Worm (Caenorhabditis elegans) whole organism, young adult: ENCODE results near the gene nsph-4.3.

ENCODE experiments used
- F39B2.1 ChIP-seq: fragments of 200-800 bp; sonication (Bioruptor generic); IDR thresholded peaks from 2 replicates; pipeline ENCODE4 v1.3.6; 2022; ENCODE audit warnings: missing genetic modification reagents, missing genetic modification characterization, missing compliant biosample characterization
- F52B5.7 ChIP-seq: sonication (generic microtip); optimal IDR thresholded peaks from 2 replicates; lab custom pipeline; 2016; ENCODE audit warnings: mild to moderate bottlenecking, missing genetic modification characterization, missing compliant biosample characterization
- F57C9.4 ChIP-seq: sonication (generic microtip); optimal IDR thresholded peaks from 2 replicates; lab custom pipeline; 2017; ENCODE audit warnings: mild to moderate bottlenecking, missing genetic modification characterization, missing compliant biosample characterization
- K11D2.4 ChIP-seq: fragments of 200-800 bp; sonication (Bioruptor generic); IDR thresholded peaks from 2 replicates; pipeline ENCODE4 v1.3.6; 2022; ENCODE audit warnings: missing genetic modification reagents, missing genetic modification characterization, missing compliant biosample characterization
- K12H6.12 ChIP-seq: fragments of 200-800 bp; sonication (Bioruptor generic); optimal IDR thresholded peaks from 2 replicates; lab custom pipeline; 2018; ENCODE audit warnings: mild to moderate bottlenecking, missing genetic modification characterization, missing compliant biosample characterization
- T26A5.8 ChIP-seq: sonication (generic microtip); optimal IDR thresholded peaks from 2 replicates; lab custom pipeline; 2016; ENCODE audit warnings: missing genetic modification characterization, missing compliant biosample characterization
- Y79H2A.3 ChIP-seq: fragments of 200-800 bp; sonication (Bioruptor generic); conservative IDR thresholded peaks from 2 replicates; pipeline ENCODE4 v1.3.6; 2022; ENCODE audit warnings: missing genetic modification reagents, missing genetic modification characterization, missing compliant biosample characterization
- ZK185.1 ChIP-seq: sonication (generic microtip); optimal IDR thresholded peaks from 2 replicates; lab custom pipeline; 2016; ENCODE audit warnings: mild to moderate bottlenecking, missing genetic modification characterization, missing compliant biosample characterization; ENCODE audit not compliant: poor library complexity, severe bottlenecking
- aptf-2 ChIP-seq: fragments of 200-800 bp; sonication (Bioruptor generic); conservative IDR thresholded peaks from 2 replicates; pipeline ENCODE4 v1.3.6; 2022; ENCODE audit warnings: missing genetic modification reagents, missing genetic modification characterization, missing compliant biosample characterization
- athp-1 ChIP-seq: sonication (generic microtip); optimal IDR thresholded peaks from 2 replicates; lab custom pipeline; 2017; ENCODE audit warnings: mild to moderate bottlenecking, missing genetic modification characterization, missing compliant biosample characterization
- attf-3 ChIP-seq: fragments of 200-800 bp; sonication (Bioruptor generic); conservative IDR thresholded peaks from 2 replicates; pipeline ENCODE4 v1.3.6; 2022; ENCODE audit warnings: missing genetic modification reagents, missing genetic modification characterization, missing compliant biosample characterization
- attf-6 ChIP-seq: fragments of 200-800 bp; sonication (Bioruptor generic); IDR thresholded peaks from 2 replicates; pipeline ENCODE4 v1.3.6; 2022; ENCODE audit warnings: missing genetic modification reagents, missing genetic modification characterization, missing compliant biosample characterization
- ccch-3 ChIP-seq: fragments of 200-800 bp; sonication (Bioruptor generic); optimal IDR thresholded peaks from 2 replicates; lab custom pipeline; 2018; ENCODE audit warnings: mild to moderate bottlenecking, missing genetic modification characterization, missing compliant biosample characterization
- cebp-1 ChIP-seq, 2 experiments: fragments of 200-800 bp in 1 of 2; sonication (Bioruptor generic) in 1 of 2; sonication (generic microtip) in 1 of 2; IDR thresholded peaks in 1 of 2; optimal IDR thresholded peaks in 1 of 2; 2 replicates each; pipeline versions ENCODE4 v1.3.6 to Lab custom; 2017 to 2022; ENCODE audit warnings: missing compliant biosample characterization in 2 of 2, missing genetic modification characterization in 2 of 2, mild to moderate bottlenecking in 1 of 2, missing genetic modification reagents in 1 of 2, moderate library complexity in 1 of 2
- ceh-79 ChIP-seq: sonication (generic microtip); optimal IDR thresholded peaks from 2 replicates; lab custom pipeline; 2017; ENCODE audit warnings: mild to moderate bottlenecking, missing genetic modification characterization, missing compliant biosample characterization
- ceh-91 ChIP-seq: fragments of 200-800 bp; sonication (Bioruptor generic); IDR thresholded peaks from 2 replicates; pipeline ENCODE4 v1.3.6; 2022; ENCODE audit warnings: missing genetic modification reagents, missing genetic modification characterization, missing compliant biosample characterization
- chd-7 ChIP-seq: sonication (generic microtip); optimal IDR thresholded peaks from 2 replicates; lab custom pipeline; 2016; ENCODE audit warnings: mild to moderate bottlenecking, missing genetic modification characterization, moderate library complexity, missing compliant biosample characterization
- die-1 ChIP-seq: sonication (generic microtip); optimal IDR thresholded peaks from 2 replicates; lab custom pipeline; 2016; ENCODE audit warnings: missing genotype, mild to moderate bottlenecking, missing genetic modification characterization, missing compliant biosample characterization
- efl-1 ChIP-seq: fragments of 150-350 bp; optimal IDR thresholded peaks from 2 replicates; lab custom pipeline; 2014; ENCODE audit warnings: missing biosample characterization, missing genetic modification reagents, missing genetic modification characterization
- egl-18 ChIP-seq: fragments of 200-800 bp; sonication (Bioruptor generic); IDR thresholded peaks from 2 replicates; pipeline ENCODE4 v1.3.6; 2022; ENCODE audit warnings: missing genetic modification reagents, missing genetic modification characterization, missing compliant biosample characterization
- egl-44 ChIP-seq: fragments of 200-800 bp; sonication (Bioruptor generic); IDR thresholded peaks from 2 replicates; pipeline ENCODE4 v1.3.6; 2022; ENCODE audit warnings: missing genetic modification reagents, missing genetic modification characterization, missing compliant biosample characterization
- egrh-3 ChIP-seq: fragments of 200-800 bp; sonication (Bioruptor generic); IDR thresholded peaks from 2 replicates; pipeline ENCODE4 v1.3.6; 2022; ENCODE audit warnings: missing genetic modification reagents, missing genetic modification characterization, missing compliant biosample characterization
- ekl-4 ChIP-seq: fragments of 200-800 bp; sonication (Bioruptor generic); IDR thresholded peaks from 2 replicates; pipeline ENCODE4 v1.3.6; 2022; ENCODE audit warnings: missing genetic modification reagents, missing genetic modification characterization, missing compliant biosample characterization
- hlh-26 ChIP-seq: fragments of 200-800 bp; sonication (Bioruptor generic); conservative IDR thresholded peaks from 2 replicates; pipeline ENCODE4 v1.3.6; 2022; ENCODE audit warnings: missing genetic modification reagents, missing genetic modification characterization, missing compliant biosample characterization
- hmg-1.2 ChIP-seq: fragments of 200-800 bp; sonication (Bioruptor generic); IDR thresholded peaks from 2 replicates; pipeline ENCODE4 v1.3.6; 2022; ENCODE audit warnings: missing genetic modification reagents, missing genetic modification characterization, missing compliant biosample characterization
- lag-1 ChIP-seq: fragments of 200-800 bp; sonication (Bioruptor generic); IDR thresholded peaks from 2 replicates; pipeline ENCODE4 v1.3.6; 2022; ENCODE audit warnings: missing genetic modification reagents, missing genetic modification characterization, missing compliant biosample characterization
- let-607 ChIP-seq, 2 experiments: fragments of 200-800 bp in 1 of 2; sonication (Bioruptor generic) in 1 of 2; sonication (generic microtip) in 1 of 2; optimal IDR thresholded peaks; 2 replicates each; lab custom pipeline; 2016 to 2018; ENCODE audit warnings: mild to moderate bottlenecking in 2 of 2, missing compliant biosample characterization in 2 of 2, missing genetic modification characterization in 2 of 2, moderate library complexity in 2 of 2, missing genotype in 1 of 2
- lin-54 ChIP-seq: fragments of 200-800 bp; sonication (Bioruptor generic); optimal IDR thresholded peaks from 2 replicates; lab custom pipeline; 2018; ENCODE audit warnings: mild to moderate bottlenecking, missing genetic modification characterization, missing compliant biosample characterization
- madf-6 ChIP-seq: fragments of 200-800 bp; sonication (Bioruptor generic); IDR thresholded peaks from 2 replicates; pipeline ENCODE4 v1.3.6; 2022; ENCODE audit warnings: missing genetic modification reagents, missing genetic modification characterization, missing compliant biosample characterization
- nfya-1 ChIP-seq: sonication (generic microtip); optimal IDR thresholded peaks from 2 replicates; lab custom pipeline; 2017; ENCODE audit warnings: antibody characterized with exemption, missing compliant biosample characterization, missing genetic modification characterization, borderline replicate concordance; ENCODE audit not compliant: insufficient read depth
- nfyb-1 ChIP-seq: fragments of 200-800 bp; sonication (Bioruptor generic); IDR thresholded peaks from 2 replicates; pipeline ENCODE4 v1.3.6; 2022; ENCODE audit warnings: missing genetic modification reagents, missing genetic modification characterization, missing compliant biosample characterization
- nhr-80 ChIP-seq: sonication (generic microtip); optimal IDR thresholded peaks from 2 replicates; lab custom pipeline; 2016; ENCODE audit warnings: missing genetic modification characterization, missing compliant biosample characterization
- nhr-90 ChIP-seq: sonication (generic microtip); optimal IDR thresholded peaks from 2 replicates; lab custom pipeline; 2016; ENCODE audit warnings: missing genotype, mild to moderate bottlenecking, missing genetic modification characterization, missing compliant biosample characterization
- pbrm-1 ChIP-seq: fragments of 200-800 bp; sonication (Bioruptor generic); IDR thresholded peaks from 2 replicates; pipeline ENCODE4 v1.3.6; 2022; ENCODE audit warnings: missing genetic modification reagents, missing genetic modification characterization, missing compliant biosample characterization
- rcor-1 ChIP-seq: fragments of 200-800 bp; sonication (Bioruptor generic); IDR thresholded peaks from 2 replicates; pipeline ENCODE4 v1.3.6; 2022; ENCODE audit warnings: missing genetic modification reagents, missing genetic modification characterization, missing compliant biosample characterization
- sdz-38 ChIP-seq: sonication (generic microtip); optimal IDR thresholded peaks from 2 replicates; lab custom pipeline; 2016; ENCODE audit warnings: missing genotype, missing genetic modification characterization, missing compliant biosample characterization
- snpc-1.1 ChIP-seq: sonication (generic microtip); optimal IDR thresholded peaks from 2 replicates; lab custom pipeline; 2017; ENCODE audit warnings: missing genetic modification characterization, mild to moderate bottlenecking, missing compliant biosample characterization, antibody characterized with exemption, moderate library complexity, missing genotype, missing genetic modification reagents; ENCODE audit not compliant: insufficient read depth
- snpc-4 ChIP-seq, 5 experiments: fragments of 150-350 bp in 1 of 5; sonication (generic microtip) in 4 of 5; optimal IDR thresholded peaks; 2 replicates each; lab custom pipeline; 2014 to 2018; ENCODE audit warnings: missing genetic modification characterization in 5 of 5, missing biosample characterization in 3 of 5, antibody characterized with exemption in 2 of 5, mild to moderate bottlenecking in 2 of 5, missing compliant biosample characterization in 2 of 5, missing genotype in 2 of 5, moderate library complexity in 2 of 5, missing genetic modification reagents in 1 of 5
- somi-1 ChIP-seq: fragments of 200-800 bp; sonication (Bioruptor generic); optimal IDR thresholded peaks from 2 replicates; lab custom pipeline; 2018; ENCODE audit warnings: mild to moderate bottlenecking, missing genetic modification characterization, missing compliant biosample characterization
- tbp1 ChIP-seq: fragments of 200-800 bp; sonication (Bioruptor generic); optimal IDR thresholded peaks from 2 replicates; lab custom pipeline; 2018; ENCODE audit warnings: mild to moderate bottlenecking, missing genetic modification characterization, missing compliant biosample characterization
- zfh-2 ChIP-seq: fragments of 200-800 bp; sonication (Bioruptor generic); conservative IDR thresholded peaks from 2 replicates; pipeline ENCODE4 v1.3.6; 2022; ENCODE audit warnings: missing genetic modification reagents, missing genetic modification characterization, missing compliant biosample characterization
- ztf-18 ChIP-seq: sonication (generic microtip); optimal IDR thresholded peaks from 2 replicates; lab custom pipeline; 2016; ENCODE audit warnings: missing genotype, mild to moderate bottlenecking, missing genetic modification characterization, missing compliant biosample characterization
- ztf-3 ChIP-seq: fragments of 200-800 bp; sonication (Bioruptor generic); optimal IDR thresholded peaks from 2 replicates; lab custom pipeline; 2018; ENCODE audit warnings: mild to moderate bottlenecking, missing genetic modification characterization, missing compliant biosample characterization

The nsph-4.3 gene

DNA sequence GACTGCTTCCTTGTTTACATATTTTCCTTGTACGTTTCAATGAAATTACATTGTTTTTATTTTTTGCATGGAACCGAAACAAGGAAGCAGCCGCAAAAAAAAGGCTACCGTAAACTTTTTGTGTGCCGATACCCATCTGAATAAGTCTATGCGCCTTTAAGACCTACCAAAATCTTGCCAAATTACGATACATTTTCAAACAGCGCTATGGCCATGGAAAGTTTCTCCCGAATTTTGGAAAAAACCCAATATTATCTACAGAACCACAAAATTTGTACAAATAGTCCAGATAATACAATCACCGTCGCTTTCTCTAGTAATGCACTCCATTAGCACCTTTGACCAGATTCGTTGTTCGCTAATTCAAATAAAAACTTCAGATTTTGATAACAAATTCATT lies 37.3 kb downstream of the nsph-4.3 start (continued):
- no peak for TF ChIP-seq somi-1 (GFP tag; lab: Kevin White, UChicago)
- no peak for TF ChIP-seq ZK185.1 (tag; lab: Kevin White, UChicago)
- TF ChIP-seq nfya-1, result no peak
- no peak for TF ChIP-seq Y79H2A.3 (GFP tag; lab: Robert Waterston, UW)
- no peak for TF ChIP-seq let-607 (tag; optimal IDR thresholded peaks at IDR 0.05; lab: Kevin White, UChicago)
- no peak for TF ChIP-seq ccch-3 (GFP tag; lab: Kevin White, UChicago)
- no peak for TF ChIP-seq snpc-1.1 (tag; lab: Kevin White, UChicago)
- no peak for TF ChIP-seq T26A5.8 (tag; lab: Kevin White, UChicago)
- TF ChIP-seq nhr-80, result no peak
- peak; percentile 53; the same call in 1 of the 2 replicates for TF ChIP-seq ekl-4 (GFP tag; lab: Robert Waterston, UW)
- TF ChIP-seq egl-18 (GFP tag; lab: Robert Waterston, UW), result no peak
- no peak for TF ChIP-seq hlh-26
- TF ChIP-seq zfh-2, result no peak
- TF ChIP-seq die-1 (tag; lab: Kevin White, UChicago), result peak; percentile 19
- TF ChIP-seq madf-6 (GFP tag; lab: Robert Waterston, UW), result peak; percentile 56
- no peak for TF ChIP-seq K11D2.4 (GFP tag; lab: Robert Waterston, UW)
- no peak for TF ChIP-seq hmg-1.2 (GFP tag; lab: Robert Waterston, UW)
- TF ChIP-seq attf-6, result no peak
- no peak for TF ChIP-seq F57C9.4
- peak; percentile 15 for TF ChIP-seq ztf-18 (tag; lab: Kevin White, UChicago)
- TF ChIP-seq ceh-79 (tag; lab: Kevin White, UChicago), result no peak
- TF ChIP-seq, all 124 proteins: peak for 19

DNA sequence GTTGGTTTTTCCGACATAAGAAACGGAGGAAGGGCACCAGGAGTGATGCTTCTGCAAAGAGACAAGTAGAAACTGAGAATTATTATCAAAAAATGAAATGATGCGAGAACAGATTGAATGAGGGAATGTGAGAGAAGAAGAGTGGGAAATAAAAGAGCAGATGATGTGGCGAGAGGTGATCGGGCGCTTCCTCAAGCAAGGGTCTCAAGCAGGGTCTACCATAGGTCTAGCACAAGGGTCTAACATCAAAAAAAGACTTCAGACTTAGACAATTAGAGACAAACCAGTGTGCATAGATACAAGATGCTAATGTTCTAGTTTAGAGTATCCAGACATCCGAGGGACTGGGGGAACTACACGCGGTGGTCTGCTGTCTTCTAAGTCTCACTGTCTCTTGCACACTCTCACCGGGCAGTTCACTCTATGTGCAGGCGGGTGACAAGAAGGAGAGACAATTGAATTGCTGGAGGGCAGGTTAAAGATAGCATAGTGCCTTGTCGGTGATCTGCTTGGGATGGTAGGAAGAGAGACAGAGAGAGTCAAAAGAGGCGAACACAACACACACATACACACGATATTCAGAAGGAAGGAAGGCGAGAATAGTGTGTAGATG lies 38.9 kb downstream of the nsph-4.3 start, which contains the start of gene R13A5.7:
Gene R13A5.7, minus strand, starts transcription at position 51 of the 613 bp plus-strand sequence.
- no peak for TF ChIP-seq efl-1 (GFP tag; lab: Kevin White, UChicago)
- TF ChIP-seq F52B5.7 (tag; lab: Kevin White, UChicago), result peak; percentile 6
- peak; percentile 85 for TF ChIP-seq hmg-1.2 (GFP tag; lab: Robert Waterston, UW)
- no peak for TF ChIP-seq ztf-3 (GFP tag; lab: Kevin White, UChicago)
- TF ChIP-seq snpc-1.1 (tag; lab: Kevin White, UChicago), result no peak
- TF ChIP-seq athp-1 (tag; lab: Kevin White, UChicago), result peak; percentile 12
- TF ChIP-seq nfyb-1 (GFP tag; lab: Robert Waterston, UW), result peak; percentile 84
- TF ChIP-seq chd-7, result peak; percentile 69
- 0 out of 2 replicates have a peak, but pooled peaks have one; percentile 26 for TF ChIP-seq madf-6 (GFP tag; lab: Robert Waterston, UW)
- peak; percentile 71 for TF ChIP-seq ZK185.1 (tag; lab: Kevin White, UChicago)
- TF ChIP-seq egrh-3, result peak; percentile 42; the same call in 1 of the 2 replicates
- TF ChIP-seq tbp1, result peak; percentile 36
- TF ChIP-seq attf-3 (GFP tag; lab: Robert Waterston, UW), result no peak
- TF ChIP-seq F39B2.1 (GFP tag; lab: Robert Waterston, UW), result no peak
- TF ChIP-seq egl-44 (GFP tag; lab: Robert Waterston, UW), result peak; percentile 50; the same call in 1 of the 2 replicates
- TF ChIP-seq snpc-4 (GFP tag; optimal IDR thresholded peaks at IDR 0.05; lab: Kevin White, UChicago), result no peak
- peak in 3 of 4 experiments; percentile 6 to 68 (median 59) for TF ChIP-seq snpc-4 (tag; optimal IDR thresholded peaks at IDR 0.05; lab: Kevin White, UChicago)
- no peak for TF ChIP-seq Y79H2A.3 (GFP tag; lab: Robert Waterston, UW)
- no peak for TF ChIP-seq ceh-91 (GFP tag; lab: Robert Waterston, UW)
- no peak for TF ChIP-seq lag-1 (GFP tag; lab: Robert Waterston, UW)
- peak; percentile 46; the same call in 1 of the 2 replicates for TF ChIP-seq pbrm-1 (GFP tag; lab: Robert Waterston, UW)
- 0 out of 2 replicates have a peak, but pooled peaks have one; percentile 47 for TF ChIP-seq aptf-2
- TF ChIP-seq cebp-1 (GFP tag; IDR thresholded peaks at IDR 0.05; lab: Robert Waterston, UW), result no peak
- peak; percentile 81 for TF ChIP-seq cebp-1 (tag; optimal IDR thresholded peaks at IDR 0.05; lab: Kevin White, UChicago)
- no peak for TF ChIP-seq sdz-38 (tag; lab: Kevin White, UChicago)
- peak; percentile 36 for TF ChIP-seq nhr-90 (tag; lab: Kevin White, UChicago)
- TF ChIP-seq somi-1 (GFP tag; lab: Kevin White, UChicago), result peak; percentile 25
- TF ChIP-seq K12H6.12 (tag; lab: Kevin White, UChicago), result peak; percentile 64
- TF ChIP-seq nhr-80, result peak; percentile 97
- peak; percentile 69 for TF ChIP-seq lin-54 (GFP tag; lab: Kevin White, UChicago)
- TF ChIP-seq rcor-1 (GFP tag; lab: Robert Waterston, UW), result 0 out of 2 replicates have a peak, but pooled peaks have one; percentile 27
- peak in 1 of 2 experiments; percentile 26 for TF ChIP-seq let-607 (tag; optimal IDR thresholded peaks at IDR 0.05; lab: Kevin White, UChicago)
